Fruit fly (Drosophila melanogaster) S2 (cell line): ENCODE data around the gene PH4alphaMP.

Experiments
- CG8478 ChIP-seq: fragments of >200 bp; optimal IDR thresholded peaks from 2 replicates; lab custom pipeline; 2018
- CTCF ChIP-seq, 2 experiments: fragments of >200 bp; optimal IDR thresholded peaks; 2 replicates each; lab custom pipeline; 2018

The PH4alphaMP gene

dm6 chr3R:30444946-30445345, 51.0 kb downstream of the PH4alphaMP start, which contains the start of gene Osi23:
Gene Osi23, minus strand, starts transcription at chr3R:30445046.
- TF ChIP-seq CG8478 (lab: Kevin White, UChicago) (no peak), CTCF (optimal IDR thresholded peaks at IDR 0.05; lab: Kevin White, UChicago) (no peak)

dm6 chr3R:30443549-30444133, 52.3 kb downstream of the PH4alphaMP start, which contains the start of gene CG15537:
Gene CG15537, minus strand, starts transcription at chr3R:30443599.
- TF ChIP-seq CG8478 (lab: Kevin White, UChicago): no peak
- TF ChIP-seq CTCF (optimal IDR thresholded peaks at IDR 0.05; lab: Kevin White, UChicago): no peak
